Fruit fly (Drosophila melanogaster): Measurements from ENCODE around the gene CG5674.

The CG5674 gene

DNA sequence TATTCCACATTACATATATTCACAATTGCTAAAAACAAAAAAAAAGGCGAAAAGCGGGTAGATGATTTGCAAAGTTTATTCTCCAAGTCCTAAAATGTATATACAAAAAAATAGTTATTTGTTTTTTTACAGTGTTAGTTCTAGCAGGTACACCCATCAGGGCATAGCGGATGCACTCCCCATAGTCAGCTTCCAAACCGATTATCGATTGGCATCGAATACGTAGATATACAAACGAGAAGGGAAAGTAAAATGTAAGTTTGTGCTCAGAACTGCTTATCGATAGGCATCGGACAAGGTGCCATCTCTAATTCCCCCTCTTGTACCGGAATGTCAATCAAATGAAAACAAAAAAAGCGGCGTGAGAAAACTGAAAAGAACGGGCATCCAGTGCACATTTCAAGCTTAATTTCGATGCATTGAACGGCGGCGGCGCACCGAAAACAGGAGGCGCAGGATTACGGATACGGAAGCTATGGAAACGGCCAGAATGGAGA, at the start of gene CG5674:
CG5674 (plus strand) TSS at position 309 of the 497 bp plus-strand sequence.
- TF ChIP-seq CG17801 (GFP tag; optimal IDR thresholded peaks at IDR 0.05; ENCODE audit: partially characterized antibody), result no peak

DNA sequence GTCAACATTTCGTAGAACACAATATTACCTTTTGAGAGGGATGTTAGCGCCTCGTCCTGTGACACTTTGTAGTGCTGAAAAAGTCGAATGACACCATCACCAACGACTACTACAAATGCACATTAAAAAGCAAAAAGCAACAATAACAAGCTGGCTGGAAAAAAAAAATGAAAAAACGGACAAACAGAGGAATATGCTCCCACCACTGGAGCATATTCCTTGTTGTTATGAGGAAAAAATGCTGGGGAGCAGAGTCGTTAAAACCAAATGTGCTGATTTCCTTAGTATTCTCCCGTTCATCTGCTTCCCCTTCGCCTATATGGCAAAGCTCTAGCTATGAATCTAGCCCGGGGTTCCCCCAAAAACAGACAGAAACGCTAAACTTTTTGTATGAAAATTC, 48.3 kb upstream of the CG5674 start, which contains the start of gene CG43271:
CG43271 (minus strand) TSS at position 101 of the 400 bp plus-strand sequence.
- no peak for TF ChIP-seq CG17801 (GFP tag; optimal IDR thresholded peaks at IDR 0.05; ENCODE audit: partially characterized antibody)

DNA sequence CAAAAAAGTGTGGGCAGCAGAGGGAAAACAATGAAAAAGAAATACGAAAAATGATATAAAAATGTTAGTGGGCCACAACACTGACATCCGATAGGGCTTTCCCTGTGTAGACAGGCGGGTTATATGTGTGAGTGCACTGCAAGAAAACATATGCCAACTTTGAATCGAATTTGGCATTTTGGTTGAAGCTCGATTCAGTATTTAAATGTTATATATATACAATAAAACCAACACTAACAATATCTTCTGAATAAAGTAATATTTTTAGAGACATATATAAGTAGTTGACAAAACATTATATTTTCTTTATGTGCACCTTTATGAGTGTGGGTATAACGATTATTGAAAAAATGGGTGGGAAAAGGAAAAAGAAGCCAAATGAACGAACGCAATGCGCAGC, 41.7 kb upstream of the CG5674 start:
- TF ChIP-seq CG17801 (GFP tag; optimal IDR thresholded peaks at IDR 0.05; ENCODE audit: partially characterized antibody), result no peak

DNA sequence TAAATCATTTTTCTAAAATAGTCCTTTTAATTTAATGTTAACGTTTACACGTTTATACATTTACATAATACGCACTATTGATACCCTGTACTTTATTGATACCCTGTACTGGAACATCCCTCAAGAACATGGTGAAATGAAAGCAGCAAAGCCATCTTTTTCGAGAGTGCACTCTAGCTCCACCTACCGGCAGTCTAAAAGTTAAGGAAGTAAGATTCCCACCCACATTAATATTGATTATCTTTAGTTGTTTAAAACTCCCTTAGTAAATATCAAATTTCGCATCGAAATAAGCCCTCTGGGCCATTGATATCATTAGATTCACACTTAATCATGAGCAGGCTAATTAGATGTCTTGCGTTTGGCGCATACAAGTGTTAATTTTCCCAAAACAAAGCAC, 4.9 kb upstream of the CG5674 start:
- TF ChIP-seq CG17801 (GFP tag; optimal IDR thresholded peaks at IDR 0.05; ENCODE audit: partially characterized antibody), result no peak

DNA sequence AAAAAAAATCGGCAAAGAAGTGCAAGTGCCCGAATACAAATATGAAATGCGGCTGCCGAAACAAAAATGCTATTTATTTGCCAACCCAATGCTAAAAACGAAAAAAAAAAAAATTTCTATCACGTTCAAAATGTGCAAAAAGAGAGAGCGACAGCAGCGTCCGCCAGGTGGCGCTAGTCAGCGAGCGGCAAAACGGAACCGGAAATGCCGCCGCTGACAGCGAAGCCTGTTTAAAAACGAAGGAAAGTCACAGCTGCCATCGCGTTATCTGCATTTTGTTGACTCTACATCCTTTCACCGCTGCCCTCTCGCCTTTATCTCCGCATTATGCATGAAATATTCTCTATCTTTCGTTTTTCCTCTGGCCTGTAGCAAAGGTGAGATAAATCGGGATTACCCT, 3.0 kb upstream of the CG5674 start:
- TF ChIP-seq CG17801 (GFP tag; optimal IDR thresholded peaks at IDR 0.05; ENCODE audit: partially characterized antibody), result no peak

- no peak for TF ChIP-seq CG17801 (GFP tag; optimal IDR thresholded peaks at IDR 0.05; ENCODE audit: partially characterized antibody)
Measured at dm6 chr2L:17963710-17964109, 531 bp downstream of the CG5674 start.

DNA sequence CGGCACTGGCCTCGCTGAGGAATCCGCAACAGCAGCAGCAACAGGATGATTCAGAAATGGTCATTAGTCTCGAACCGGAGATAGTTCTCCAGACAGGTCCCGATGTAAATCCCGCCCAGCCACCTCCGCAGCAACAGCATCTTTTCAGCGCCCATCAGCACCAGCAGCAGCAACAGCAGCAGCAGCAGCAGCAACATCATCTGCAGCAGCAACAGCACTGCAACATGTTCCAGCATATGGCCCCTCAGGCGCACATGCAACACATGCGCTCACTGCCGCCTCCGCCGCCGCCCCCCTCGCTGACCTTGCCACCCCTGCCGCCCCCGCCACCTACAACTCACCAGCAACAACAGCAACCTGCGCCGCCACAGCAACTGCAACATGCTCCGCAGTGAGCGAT, 9.8 kb downstream of the CG5674 start:
- TF ChIP-seq CG17801 (GFP tag; optimal IDR thresholded peaks at IDR 0.05; ENCODE audit: partially characterized antibody), result no peak

dm6 chr2L:17982372-17982771, 19.2 kb downstream of the CG5674 start, which contains the start of gene btv:
Gene btv (minus strand): TSS chr2L:17982472.
- no peak for TF ChIP-seq CG17801 (GFP tag; optimal IDR thresholded peaks at IDR 0.05; ENCODE audit: partially characterized antibody)

DNA sequence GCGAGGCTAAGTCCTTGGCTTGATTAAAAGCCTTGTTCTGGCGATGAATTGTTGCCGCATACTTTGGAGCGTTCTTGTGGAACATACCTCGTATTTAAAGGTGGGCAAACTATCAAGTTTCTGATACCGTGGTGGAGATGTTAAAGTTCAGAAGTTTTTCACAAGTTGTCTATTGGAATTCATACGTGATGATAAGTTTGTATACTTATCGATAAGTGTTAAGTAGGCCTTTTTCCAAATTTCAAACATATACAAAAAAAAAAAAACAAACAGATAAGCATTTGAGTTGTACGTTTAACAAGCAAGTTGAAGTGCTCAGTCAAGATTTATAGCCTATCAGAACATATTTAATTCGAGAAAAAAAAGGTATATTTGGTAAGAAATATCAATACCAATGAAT, 22.9 kb downstream of the CG5674 start, which contains the start of gene CG5681:
CG5681 (plus strand) TSS at position 301 of the 400 bp plus-strand sequence.
- no peak for TF ChIP-seq CG17801 (GFP tag; optimal IDR thresholded peaks at IDR 0.05; ENCODE audit: partially characterized antibody)

- no peak for TF ChIP-seq CG17801 (GFP tag; optimal IDR thresholded peaks at IDR 0.05; ENCODE audit: partially characterized antibody)
Measured at dm6 chr2L:17988955-17989354, 25.8 kb downstream of the CG5674 start.

dm6 chr2L:17990118-17990517, 26.9 kb downstream of the CG5674 start, which contains the start of gene Prosbeta5R2:
Gene Prosbeta5R2 (plus strand): TSS chr2L:17990418.
- TF ChIP-seq CG17801 (GFP tag; optimal IDR thresholded peaks at IDR 0.05; ENCODE audit: partially characterized antibody), result no peak

dm6 chr2L:17990771-17991170, 27.6 kb downstream of the CG5674 start:
- TF ChIP-seq CG17801 (GFP tag; optimal IDR thresholded peaks at IDR 0.05; ENCODE audit: partially characterized antibody), result no peak

dm6 chr2L:18002149-18002548, 39.0 kb downstream of the CG5674 start:
- TF ChIP-seq CG17801 (GFP tag; optimal IDR thresholded peaks at IDR 0.05; ENCODE audit: partially characterized antibody), result no peak

DNA sequence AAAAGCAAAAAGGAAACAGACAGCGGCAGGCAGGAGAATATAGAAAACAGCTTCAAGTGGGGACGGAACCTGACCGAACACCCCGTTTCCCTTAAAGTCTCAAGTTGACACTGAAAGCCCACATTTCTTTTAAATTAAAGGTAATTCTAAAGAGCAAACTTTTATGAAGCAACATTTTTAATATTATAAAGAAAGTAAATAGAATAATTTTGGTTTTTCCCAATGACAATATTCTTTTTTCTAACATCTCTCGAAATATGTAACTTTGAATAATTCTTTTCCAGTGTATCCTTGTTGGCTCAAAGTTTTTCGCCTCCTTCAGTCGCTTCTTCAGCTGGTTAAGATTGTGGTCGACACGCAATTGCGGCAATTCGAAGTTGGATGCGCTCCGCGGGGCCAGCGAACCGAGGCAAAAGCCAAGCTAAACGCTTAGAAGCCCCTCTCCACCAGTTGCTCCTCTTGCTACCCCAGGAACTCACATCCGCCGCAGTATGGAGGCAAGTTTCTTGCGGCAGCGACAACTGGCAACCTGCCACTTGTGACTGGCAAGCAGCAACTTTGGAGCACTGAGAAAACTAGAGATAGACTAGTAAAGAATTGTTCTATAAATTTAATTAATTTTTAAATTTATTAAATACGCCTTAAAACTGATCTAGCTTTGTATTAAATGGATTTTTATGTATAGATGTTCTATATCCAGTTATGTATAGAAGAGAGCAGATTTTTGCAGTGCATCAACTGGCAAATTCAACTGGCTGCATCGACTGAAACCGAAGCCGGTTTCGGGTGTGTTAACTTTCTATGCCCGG, 40.1 kb downstream of the CG5674 start:
- no peak for TF ChIP-seq CG17801 (GFP tag; optimal IDR thresholded peaks at IDR 0.05; ENCODE audit: partially characterized antibody)

- TF ChIP-seq CG17801 (GFP tag; optimal IDR thresholded peaks at IDR 0.05; ENCODE audit: partially characterized antibody), result no peak
Measured at dm6 chr2L:18005481-18005880, 42.3 kb downstream of the CG5674 start.

- no peak for TF ChIP-seq CG17801 (GFP tag; optimal IDR thresholded peaks at IDR 0.05; ENCODE audit: partially characterized antibody)
Measured at dm6 chr2L:18006327-18006726, 43.1 kb downstream of the CG5674 start, which contains the start of gene CG5693. Gene CG5693 (plus strand): TSS chr2L:18006627.
